Worm (Caenorhabditis elegans) whole organism, L2 larva: ENCODE data around the gene C04A11.1.
A peak's percentile ranks its signal among the peaks of the same experiment; 100 is the strongest.

ENCODE experiments used
- F13H6.1 ChIP-seq: sonication (generic microtip); optimal IDR thresholded peaks from 2 replicates; lab custom pipeline; 2016; ENCODE audit warnings: missing genetic modification characterization, missing compliant biosample characterization
- Y55F3AM.14 ChIP-seq: fragments of 200-800 bp; sonication (Bioruptor generic); optimal IDR thresholded peaks from 2 replicates; lab custom pipeline; 2018; ENCODE audit warnings: mild to moderate bottlenecking, missing genetic modification characterization, missing compliant biosample characterization
- ZK546.5 ChIP-seq: sonication (generic microtip); optimal IDR thresholded peaks from 2 replicates; lab custom pipeline; 2017; ENCODE audit warnings: missing biosample characterization, missing genetic modification characterization
- aly-2 ChIP-seq: fragments of 150-350 bp; optimal IDR thresholded peaks from 2 replicates; lab custom pipeline; 2014; ENCODE audit warnings: missing biosample characterization, missing genetic modification characterization
- ama-1 ChIP-seq: fragments of 150-350 bp; optimal IDR thresholded peaks from 2 replicates; lab custom pipeline; 2018; ENCODE audit warnings: inconsistent platforms
- blmp-1 ChIP-seq: sonication (generic microtip); optimal IDR thresholded peaks from 2 replicates; lab custom pipeline; 2017; ENCODE audit warnings: missing genetic modification characterization, mild to moderate bottlenecking, missing compliant biosample characterization, antibody characterized with exemption, moderate library complexity; ENCODE audit not compliant: insufficient read depth
- ceh-16 ChIP-seq: fragments of 150-350 bp; optimal IDR thresholded peaks from 2 replicates; lab custom pipeline; 2014; ENCODE audit warnings: missing biosample characterization, missing genetic modification characterization
- ceh-82 ChIP-seq: fragments of 150-350 bp; optimal IDR thresholded peaks from 2 replicates; lab custom pipeline; 2014; ENCODE audit warnings: missing biosample characterization, missing genetic modification characterization
- crh-2 ChIP-seq: sonication (generic microtip); optimal IDR thresholded peaks from 2 replicates; lab custom pipeline; 2017; ENCODE audit warnings: missing biosample characterization, missing genetic modification characterization
- dmd-4 ChIP-seq: sonication (generic microtip); optimal IDR thresholded peaks from 2 replicates; lab custom pipeline; 2017; ENCODE audit warnings: missing biosample characterization, missing genetic modification characterization
- egl-27 ChIP-seq: sonication (generic microtip); optimal IDR thresholded peaks from 3 replicates; lab custom pipeline; 2017; ENCODE audit warnings: missing biosample characterization, missing genetic modification reagents, missing genetic modification characterization
- elt-1 ChIP-seq: fragments of 150-350 bp; optimal IDR thresholded peaks from 2 replicates; lab custom pipeline; 2014; ENCODE audit warnings: missing biosample characterization, missing genetic modification characterization
- elt-3 ChIP-seq: sonication (generic microtip); optimal IDR thresholded peaks from 2 replicates; lab custom pipeline; 2017; ENCODE audit warnings: missing biosample characterization, missing genetic modification characterization
- fos-1 ChIP-seq: fragments of 150-350 bp; optimal IDR thresholded peaks from 2 replicates; lab custom pipeline; 2014; ENCODE audit warnings: missing biosample characterization, missing genetic modification characterization
- lin-11 ChIP-seq: fragments of 150-350 bp; sonication (generic microtip); optimal IDR thresholded peaks from 2 replicates; lab custom pipeline; 2014; ENCODE audit warnings: missing biosample characterization, missing genetic modification characterization, inconsistent platforms, mixed read lengths
- lin-39 ChIP-seq: fragments of 150-350 bp; optimal IDR thresholded peaks from 2 replicates; lab custom pipeline; 2014; ENCODE audit warnings: missing biosample characterization, missing genetic modification reagents, missing genetic modification characterization
- lsy-2 ChIP-seq, 2 experiments: fragments of 150-350 bp in 1 of 2; sonication (generic microtip) in 1 of 2; optimal IDR thresholded peaks; 2 replicates each; lab custom pipeline; 2014 to 2017; ENCODE audit warnings: missing biosample characterization in 2 of 2, missing genetic modification characterization in 2 of 2
- mab-5 ChIP-seq: fragments of 150-350 bp; optimal IDR thresholded peaks from 2 replicates; lab custom pipeline; 2014; ENCODE audit warnings: missing biosample characterization, missing genetic modification characterization
- mbf-1 ChIP-seq: sonication (generic microtip); optimal IDR thresholded peaks from 2 replicates; lab custom pipeline; 2017; ENCODE audit warnings: missing biosample characterization, missing genetic modification characterization
- mdl-1 ChIP-seq, 2 experiments: fragments of 150-350 bp in 1 of 2; sonication (generic microtip) in 1 of 2; optimal IDR thresholded peaks; 2 replicates each; lab custom pipeline; 2017; ENCODE audit warnings: missing biosample characterization in 2 of 2, missing genetic modification characterization in 2 of 2
- nhr-10 ChIP-seq: sonication (generic microtip); optimal IDR thresholded peaks from 2 replicates; lab custom pipeline; 2017; ENCODE audit warnings: missing biosample characterization, missing genetic modification characterization
- nhr-12 ChIP-seq: fragments of 150-350 bp; optimal IDR thresholded peaks from 2 replicates; lab custom pipeline; 2014; ENCODE audit warnings: missing biosample characterization, missing genetic modification characterization
- nhr-129 ChIP-seq: fragments of 150-350 bp; optimal IDR thresholded peaks from 2 replicates; lab custom pipeline; 2014; ENCODE audit warnings: missing biosample characterization, missing genetic modification characterization
- nhr-21 ChIP-seq: fragments of 150-350 bp; optimal IDR thresholded peaks from 2 replicates; lab custom pipeline; 2014; ENCODE audit warnings: missing biosample characterization, missing genetic modification characterization
- nhr-23 ChIP-seq: fragments of 150-350 bp; optimal IDR thresholded peaks from 2 replicates; lab custom pipeline; 2014; ENCODE audit warnings: missing biosample characterization, missing genetic modification reagents, missing genetic modification characterization
- nhr-237 ChIP-seq: fragments of 150-350 bp; optimal IDR thresholded peaks from 2 replicates; lab custom pipeline; 2014; ENCODE audit warnings: missing biosample characterization, missing genetic modification characterization
- nhr-25 ChIP-seq: fragments of 150-350 bp; sonication (generic microtip); optimal IDR thresholded peaks from 3 replicates; lab custom pipeline; 2014; ENCODE audit warnings: missing biosample characterization, missing genetic modification characterization
- nhr-6 ChIP-seq: fragments of 150-350 bp; optimal IDR thresholded peaks from 2 replicates; lab custom pipeline; 2014; ENCODE audit warnings: missing biosample characterization, missing genetic modification characterization
- nhr-77 ChIP-seq: fragments of 150-350 bp; optimal IDR thresholded peaks from 2 replicates; lab custom pipeline; 2014; ENCODE audit warnings: missing biosample characterization, missing genetic modification characterization
- peb-1 ChIP-seq: fragments of 150-350 bp; optimal IDR thresholded peaks from 2 replicates; lab custom pipeline; 2014; ENCODE audit warnings: missing biosample characterization, missing genetic modification characterization
- sem-4 ChIP-seq: fragments of 150-350 bp; optimal IDR thresholded peaks from 2 replicates; lab custom pipeline; 2014; ENCODE audit warnings: missing biosample characterization, missing genetic modification reagents, missing genetic modification characterization
- skn-1 ChIP-seq: sonication (generic microtip); optimal IDR thresholded peaks from 2 replicates; lab custom pipeline; 2017; ENCODE audit warnings: missing biosample characterization, missing genetic modification characterization
- sma-3 ChIP-seq: sonication (generic microtip); optimal IDR thresholded peaks from 2 replicates; lab custom pipeline; 2016; ENCODE audit warnings: missing genetic modification reagents, missing genetic modification characterization, missing compliant biosample characterization
- sma-9 ChIP-seq, 2 experiments: fragments of 150-350 bp in 1 of 2; sonication (generic microtip) in 1 of 2; optimal IDR thresholded peaks; 2 replicates each; lab custom pipeline; 2014 to 2016; ENCODE audit warnings: missing genetic modification characterization in 2 of 2, mild to moderate bottlenecking in 1 of 2, missing biosample characterization in 1 of 2, missing compliant biosample characterization in 1 of 2, missing genetic modification reagents in 1 of 2, moderate library complexity in 1 of 2
- unc-39 ChIP-seq: fragments of 150-350 bp; optimal IDR thresholded peaks from 2 replicates; lab custom pipeline; 2014; ENCODE audit warnings: missing biosample characterization, missing genetic modification characterization
- unc-55 ChIP-seq: fragments of 150-350 bp; sonication (generic microtip); optimal IDR thresholded peaks from 3 replicates; lab custom pipeline; 2014; ENCODE audit warnings: missing biosample characterization, missing genetic modification reagents, missing genetic modification characterization
- unc-62 ChIP-seq: fragments of 150-350 bp; optimal IDR thresholded peaks from 2 replicates; lab custom pipeline; 2014; ENCODE audit warnings: missing biosample characterization, missing genetic modification reagents, missing genetic modification characterization
- zag-1 ChIP-seq: fragments of 150-350 bp; optimal IDR thresholded peaks from 2 replicates; lab custom pipeline; 2014; ENCODE audit warnings: missing biosample characterization, missing genetic modification characterization
- ztf-1 ChIP-seq: fragments of 200-800 bp; sonication (Bioruptor generic); conservative IDR thresholded peaks from 2 replicates; pipeline ENCODE4 v1.3.6; 2022; ENCODE audit warnings: missing genetic modification characterization, missing compliant biosample characterization
- ztf-11 ChIP-seq: sonication (generic microtip); optimal IDR thresholded peaks from 2 replicates; lab custom pipeline; 2017; ENCODE audit warnings: missing biosample characterization, missing genetic modification characterization
- ztf-4 ChIP-seq: fragments of 150-350 bp; optimal IDR thresholded peaks from 2 replicates; lab custom pipeline; 2014; ENCODE audit warnings: missing biosample characterization, missing genetic modification characterization

The C04A11.1 gene

ce11 chrX:13644884-13645283, 15.4 kb upstream of the C04A11.1 start:
- no peak for TF ChIP-seq Y55F3AM.14
- no peak for TF ChIP-seq ceh-82 (tag; lab: Kevin White, UChicago)
- TF ChIP-seq mdl-1 (tag; optimal IDR thresholded peaks at IDR 0.05; lab: Kevin White, UChicago) = no peak
- no peak for TF ChIP-seq zag-1 (tag; lab: Kevin White, UChicago)
- TF ChIP-seq nhr-77 = no peak
- peak; percentile 82 for TF ChIP-seq unc-55 (GFP tag; lab: Kevin White, UChicago)
- TF ChIP-seq F13H6.1 (tag; lab: Kevin White, UChicago) = no peak
- TF ChIP-seq dmd-4 (tag; lab: Kevin White, UChicago) = no peak
- TF ChIP-seq elt-3 = no peak
- TF ChIP-seq mab-5 (tag; lab: Kevin White, UChicago) = peak; percentile 3
- TF ChIP-seq nhr-25 = no peak
- TF ChIP-seq ama-1 (lab: Kevin White, UChicago) = no peak
- TF ChIP-seq crh-2 (tag; lab: Kevin White, UChicago) = no peak
- no peak for TF ChIP-seq nhr-237 (tag; lab: Kevin White, UChicago)
- TF ChIP-seq ztf-1 (GFP tag; lab: Robert Waterston, UW) = no peak
- TF ChIP-seq lin-11 (tag; lab: Kevin White, UChicago) = no peak
- no peak for TF ChIP-seq ceh-16 (tag; lab: Kevin White, UChicago)
- TF ChIP-seq, all 48 proteins: peak for 2

- TF ChIP-seq nhr-6 (tag; lab: Kevin White, UChicago) = no peak
- TF ChIP-seq dmd-4 (tag; lab: Kevin White, UChicago) = no peak
- TF ChIP-seq unc-39 = no peak
- no peak for TF ChIP-seq unc-62 (GFP tag; lab: Kevin White, UChicago)
- no peak for TF ChIP-seq sma-3 (GFP tag; lab: Kevin White, UChicago)
- TF ChIP-seq mdl-1 (tag; optimal IDR thresholded peaks at IDR 0.05; lab: Kevin White, UChicago) = no peak
- no peak for TF ChIP-seq sma-9 (GFP tag; optimal IDR thresholded peaks at IDR 0.05; lab: Kevin White, UChicago)
- no peak for TF ChIP-seq sma-9 (tag; optimal IDR thresholded peaks at IDR 0.05; lab: Kevin White, UChicago)
- no peak for TF ChIP-seq crh-2 (tag; lab: Kevin White, UChicago)
Measured at ce11 chrX:13646798-13647197, 13.5 kb upstream of the C04A11.1 start, which contains the start of gene acr-9. Gene acr-9, minus strand, starts transcription at chrX:13646898.

- TF ChIP-seq nhr-6 (tag; lab: Kevin White, UChicago) = no peak
- TF ChIP-seq skn-1 = no peak
- TF ChIP-seq nhr-12 (tag; lab: Kevin White, UChicago) = no peak
- TF ChIP-seq fos-1 = no peak
- no peak for TF ChIP-seq mbf-1 (tag; lab: Kevin White, UChicago)
- no peak for TF ChIP-seq mdl-1 (tag; optimal IDR thresholded peaks at IDR 0.05; lab: Kevin White, UChicago)
- TF ChIP-seq aly-2 (tag; lab: Kevin White, UChicago) = no peak
- no peak for TF ChIP-seq nhr-129 (tag; lab: Kevin White, UChicago)
- no peak for TF ChIP-seq unc-62 (GFP tag; lab: Kevin White, UChicago)
- no peak for TF ChIP-seq nhr-237 (tag; lab: Kevin White, UChicago)
- TF ChIP-seq, all 48 proteins: peak for 0
Measured at ce11 chrX:13647305-13647704, 13.0 kb upstream of the C04A11.1 start, which contains the start of gene C40C9.3. Gene C40C9.3, plus strand, starts transcription at chrX:13647605.

- TF ChIP-seq ZK546.5 (tag; lab: Kevin White, UChicago) (no peak), unc-39 (no peak), nhr-12 (tag; lab: Kevin White, UChicago) (no peak), ztf-11 (tag; lab: Kevin White, UChicago) (no peak), lin-39 (tag; lab: Kevin White, UChicago) (no peak), dmd-4 (tag; lab: Kevin White, UChicago) (no peak), zag-1 (tag; lab: Kevin White, UChicago) (no peak), lsy-2 (tag; optimal IDR thresholded peaks at IDR 0.05; lab: Kevin White, UChicago) (no peak), crh-2 (tag; lab: Kevin White, UChicago) (no peak)
Measured at ce11 chrX:13650799-13651198, 9.5 kb upstream of the C04A11.1 start, which contains the start of gene C40C9.4. Gene C40C9.4, plus strand, starts transcription at chrX:13651099.

- no peak for TF ChIP-seq unc-62 (GFP tag; lab: Kevin White, UChicago)
- TF ChIP-seq sma-9 (GFP tag; optimal IDR thresholded peaks at IDR 0.05; lab: Kevin White, UChicago) = peak; percentile 37
- TF ChIP-seq sma-9 (tag; optimal IDR thresholded peaks at IDR 0.05; lab: Kevin White, UChicago) = no peak
- TF ChIP-seq ceh-16 (tag; lab: Kevin White, UChicago) = no peak
- no peak for TF ChIP-seq ztf-11 (tag; lab: Kevin White, UChicago)
- no peak for TF ChIP-seq nhr-12 (tag; lab: Kevin White, UChicago)
- no peak for TF ChIP-seq egl-27 (tag; lab: Kevin White, UChicago)
- peak; percentile 26 for TF ChIP-seq nhr-129 (tag; lab: Kevin White, UChicago)
- TF ChIP-seq nhr-25 = no peak
- no peak for TF ChIP-seq unc-55 (GFP tag; lab: Kevin White, UChicago)
- no peak for TF ChIP-seq zag-1 (tag; lab: Kevin White, UChicago)
- TF ChIP-seq fos-1 = peak; percentile 9
- TF ChIP-seq peb-1 (tag; lab: Kevin White, UChicago) = no peak
- no peak for TF ChIP-seq ztf-4 (tag; lab: Kevin White, UChicago)
- no peak for TF ChIP-seq nhr-23 (tag; lab: Kevin White, UChicago)
- peak; percentile 9 for TF ChIP-seq nhr-21 (tag; lab: Kevin White, UChicago)
- TF ChIP-seq blmp-1 (tag; lab: Kevin White, UChicago) = no peak
- TF ChIP-seq unc-39 = no peak
- no peak for TF ChIP-seq mab-5 (tag; lab: Kevin White, UChicago)
- TF ChIP-seq elt-1 (tag; lab: Kevin White, UChicago) = no peak
- TF ChIP-seq sma-3 (GFP tag; lab: Kevin White, UChicago) = peak; percentile 9
- no peak for TF ChIP-seq ama-1 (lab: Kevin White, UChicago)
- no peak for TF ChIP-seq ZK546.5 (tag; lab: Kevin White, UChicago)
- TF ChIP-seq sem-4 = no peak
- TF ChIP-seq mdl-1 (tag; optimal IDR thresholded peaks at IDR 0.05; lab: Kevin White, UChicago) = no peak
- TF ChIP-seq nhr-10 (tag; lab: Kevin White, UChicago) = no peak
- TF ChIP-seq, all 48 proteins: peak for 5
Measured at ce11 chrX:13653573-13653972, 6.7 kb upstream of the C04A11.1 start.
